Worm (Caenorhabditis elegans) whole organism, mixed stage, embryonic: ENCODE results near the gene rfip-1.

Experiments used
- ces-1 ChIP-seq: fragments of 150-350 bp; optimal IDR thresholded peaks from 2 replicates; lab custom pipeline; 2014; ENCODE audit warnings: missing biosample characterization, missing genetic modification reagents, missing genetic modification characterization
- elt-1 ChIP-seq: sonication (generic microtip); optimal IDR thresholded peaks from 2 replicates; lab custom pipeline; 2017; ENCODE audit warnings: missing genetic modification characterization, mild to moderate bottlenecking, missing compliant biosample characterization, antibody characterized with exemption, moderate library complexity, borderline replicate concordance; ENCODE audit not compliant: insufficient read depth
- elt-3 ChIP-seq: fragments of 150-350 bp; optimal IDR thresholded peaks from 2 replicates; lab custom pipeline; 2014; ENCODE audit warnings: missing biosample characterization, missing genetic modification characterization
- ham-2 ChIP-seq: fragments of 200-800 bp; sonication (Bioruptor generic); optimal IDR thresholded peaks from 2 replicates; lab custom pipeline; 2018; ENCODE audit warnings: mild to moderate bottlenecking, missing genetic modification characterization, missing compliant biosample characterization
- hlh-1 ChIP-seq: fragments of 150-350 bp; optimal IDR thresholded peaks from 2 replicates; lab custom pipeline; 2014; ENCODE audit warnings: missing biosample characterization, missing genetic modification reagents, missing genetic modification characterization
- nhr-237 ChIP-seq: fragments of 150-350 bp; optimal IDR thresholded peaks from 2 replicates; lab custom pipeline; 2014; ENCODE audit warnings: missing biosample characterization, missing genetic modification characterization
- snpc-4 ChIP-seq: fragments of 150-350 bp; optimal IDR thresholded peaks from 2 replicates; lab custom pipeline; 2014; ENCODE audit warnings: missing biosample characterization, missing genetic modification characterization
- tbx-8 ChIP-seq: fragments of 200-800 bp; sonication (Bioruptor generic); optimal IDR thresholded peaks from 2 replicates; lab custom pipeline; 2018; ENCODE audit warnings: mild to moderate bottlenecking, missing genetic modification characterization, moderate library complexity, missing compliant biosample characterization

DNA sequence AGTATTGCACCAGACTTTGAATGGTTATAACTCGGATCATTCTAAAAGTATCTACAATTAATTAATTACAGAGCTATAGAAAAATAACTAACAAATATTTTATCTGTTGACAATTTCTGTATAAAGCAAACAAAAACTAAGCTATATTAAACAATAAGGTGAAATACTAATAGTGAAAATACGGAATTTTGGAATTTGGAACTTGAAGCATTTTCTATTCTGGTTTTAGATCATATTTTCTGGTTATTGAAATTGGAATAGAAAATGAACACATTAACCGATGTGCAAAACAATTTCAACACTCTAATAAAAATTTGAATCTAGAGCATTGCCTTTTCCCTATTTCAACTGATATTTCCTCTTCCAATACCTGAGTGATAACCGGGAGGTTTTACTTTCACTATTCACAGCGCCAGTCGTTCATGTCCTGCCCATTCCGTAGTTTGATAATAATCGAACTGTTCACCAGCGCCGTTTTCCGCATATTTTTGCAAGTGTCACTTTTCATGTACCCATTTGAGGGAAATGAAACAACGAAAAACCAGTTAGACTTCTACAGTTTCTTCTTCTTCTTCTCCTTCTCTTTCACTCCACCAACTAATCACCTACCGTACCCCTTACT lies 15.6 kb downstream of the rfip-1 start:
- TF ChIP-seq hlh-1 (tag; lab: Kevin White, UChicago): no peak
- TF ChIP-seq elt-3: no peak
- TF ChIP-seq nhr-237 (tag; lab: Kevin White, UChicago): no peak
- TF ChIP-seq snpc-4 (tag; lab: Kevin White, UChicago): no peak
- no peak for TF ChIP-seq tbx-8 (GFP tag; lab: Kevin White, UChicago)
- TF ChIP-seq ces-1: no peak
- TF ChIP-seq elt-1 (tag; lab: Kevin White, UChicago): no peak
- no peak for TF ChIP-seq ham-2 (GFP tag; lab: Kevin White, UChicago)
